Fruit fly (Drosophila melanogaster): ENCODE data around the gene CG33272.

The CG33272 gene

dm6 chr3L:11536767-11537419 lies 26.5 kb upstream of the CG33272 start:
- TF ChIP-seq pan (optimal IDR thresholded peaks at IDR 0.05) (no peak), dmrt93B (GFP tag; optimal IDR thresholded peaks at IDR 0.05) (no peak), CrebA (GFP tag; optimal IDR thresholded peaks at IDR 0.05; ENCODE audit: borderline replicate concordance) (no peak), Jra (GFP tag; optimal IDR thresholded peaks at IDR 0.05) (peak; percentile 4), dsf (GFP tag; optimal IDR thresholded peaks at IDR 0.05; ENCODE audit: borderline replicate concordance) (no peak)

- TF ChIP-seq HLH106 (tag; optimal IDR thresholded peaks at IDR 0.05) (peak; percentile 19), usp (GFP tag; optimal IDR thresholded peaks at IDR 0.05) (no peak), Rel (GFP tag; optimal IDR thresholded peaks at IDR 0.05) (no peak), Rel (tag; optimal IDR thresholded peaks at IDR 0.05) (no peak), foxo (GFP tag; optimal IDR thresholded peaks at IDR 0.05) (peak in 1 of 2 experiments; percentile 21), h (GFP tag; optimal IDR thresholded peaks at IDR 0.05) (peak; percentile 36)
Measured at dm6 chr3L:11536132-11536531, 25.7 kb upstream of the CG33272 start.

- TF ChIP-seq lola (GFP tag; optimal IDR thresholded peaks at IDR 0.05) (no peak), HLH106 (tag; optimal IDR thresholded peaks at IDR 0.05) (peak; percentile 31), jim (GFP tag; optimal IDR thresholded peaks at IDR 0.05) (no peak), OdsH (GFP tag; optimal IDR thresholded peaks at IDR 0.05) (peak; percentile 34), Abd-B (GFP tag; optimal IDR thresholded peaks at IDR 0.05) (no peak), foxo (GFP tag; optimal IDR thresholded peaks at IDR 0.05) (peak in 1 of 2 experiments; percentile 15), Sp1 (GFP tag; optimal IDR thresholded peaks at IDR 0.05) (peak; percentile 4), dsf (GFP tag; optimal IDR thresholded peaks at IDR 0.05; ENCODE audit: borderline replicate concordance) (no peak), usp (GFP tag; optimal IDR thresholded peaks at IDR 0.05) (no peak), dl (GFP tag; optimal IDR thresholded peaks at IDR 0.05; ENCODE audit: insufficient read depth in 1 of 2, partially characterized antibody in 2 of 2) (peak; percentile 46 to 79), Mio (GFP tag; optimal IDR thresholded peaks at IDR 0.05) (no peak), fru (GFP tag; optimal IDR thresholded peaks at IDR 0.05) (no peak), CG9705 (GFP tag; optimal IDR thresholded peaks at IDR 0.05) (no peak), Hr83 (GFP tag; optimal IDR thresholded peaks at IDR 0.05; ENCODE audit: poor library complexity, severe bottlenecking) (peak; percentile 8), woc (GFP tag; optimal IDR thresholded peaks at IDR 0.05) (no peak), CG32264 (GFP tag; optimal IDR thresholded peaks at IDR 0.05) (no peak), br (GFP tag; optimal IDR thresholded peaks at IDR 0.05) (no peak), Dif (GFP tag; optimal IDR thresholded peaks at IDR 0.05; ENCODE audit: partially characterized antibody) (peak; percentile 92), h (GFP tag; optimal IDR thresholded peaks at IDR 0.05) (peak; percentile 42), CrebA (GFP tag; optimal IDR thresholded peaks at IDR 0.05; ENCODE audit: borderline replicate concordance) (no peak), Vsx2 (GFP tag; optimal IDR thresholded peaks at IDR 0.05; ENCODE audit: partially characterized antibody) (peak; percentile 50), Myc (optimal IDR thresholded peaks at IDR 0.05) (no peak), pan (optimal IDR thresholded peaks at IDR 0.05) (no peak), tai (GFP tag; optimal IDR thresholded peaks at IDR 0.05) (no peak), Jra (GFP tag; optimal IDR thresholded peaks at IDR 0.05) (no peak), brk (GFP tag; optimal IDR thresholded peaks at IDR 0.05) (no peak), dmrt93B (GFP tag; optimal IDR thresholded peaks at IDR 0.05) (no peak), N (GFP tag; optimal IDR thresholded peaks at IDR 0.05) (peak; percentile 18), GATAd (GFP tag; optimal IDR thresholded peaks at IDR 0.05) (no peak), Hr78 (GFP tag; optimal IDR thresholded peaks at IDR 0.05) (no peak), sage (GFP tag; optimal IDR thresholded peaks at IDR 0.05) (no peak), Dfd (GFP tag; optimal IDR thresholded peaks at IDR 0.05) (no peak), ey (GFP tag; optimal IDR thresholded peaks at IDR 0.05) (no peak), Hnf4 (GFP tag; optimal IDR thresholded peaks at IDR 0.05) (no peak), rgr (GFP tag; optimal IDR thresholded peaks at IDR 0.05) (peak; percentile 39), sv (GFP tag; optimal IDR thresholded peaks at IDR 0.05) (no peak), Rel (GFP tag; optimal IDR thresholded peaks at IDR 0.05) (no peak), Rel (tag; optimal IDR thresholded peaks at IDR 0.05) (peak; percentile 34), psq (GFP tag; optimal IDR thresholded peaks at IDR 0.05) (peak; percentile 30)
Measured at dm6 chr3L:11534391-11535246, 24.2 kb upstream of the CG33272 start.

All from whole organism, wandering third instar larva.